Worm (Caenorhabditis elegans) whole organism, mixed stage, embryonic: Measurements from ENCODE around the gene pifk-1.

Experiments used
- M03D4.4 ChIP-seq: sonication (generic microtip); optimal IDR thresholded peaks from 2 replicates; lab custom pipeline; 2017; ENCODE audit warnings: mild to moderate bottlenecking, missing genetic modification characterization, missing compliant biosample characterization
- bed-3 ChIP-seq: fragments of 200-800 bp; sonication (Bioruptor generic); optimal IDR thresholded peaks from 3 replicates; lab custom pipeline; 2018; ENCODE audit warnings: mild to moderate bottlenecking, missing genetic modification characterization, moderate library complexity, missing compliant biosample characterization
- blmp-1 ChIP-seq: fragments of 150-350 bp; optimal IDR thresholded peaks from 2 replicates; lab custom pipeline; 2014; ENCODE audit warnings: missing biosample characterization, missing genetic modification characterization
- ceh-39 ChIP-seq: fragments of 150-350 bp; optimal IDR thresholded peaks from 2 replicates; lab custom pipeline; 2014; ENCODE audit warnings: missing biosample characterization, missing genetic modification characterization
- ceh-43 ChIP-seq: fragments of 200-800 bp; sonication (Bioruptor generic); optimal IDR thresholded peaks from 2 replicates; lab custom pipeline; 2018; ENCODE audit warnings: mild to moderate bottlenecking, missing genetic modification characterization, moderate library complexity, missing compliant biosample characterization
- ceh-83 ChIP-seq: fragments of 200-800 bp; sonication (Bioruptor generic); optimal IDR thresholded peaks from 2 replicates; lab custom pipeline; 2018; ENCODE audit warnings: mild to moderate bottlenecking, missing genetic modification characterization, missing compliant biosample characterization
- ces-1 ChIP-seq: fragments of 150-350 bp; optimal IDR thresholded peaks from 2 replicates; lab custom pipeline; 2014; ENCODE audit warnings: missing biosample characterization, missing genetic modification reagents, missing genetic modification characterization
- cnd-1 ChIP-seq: fragments of 200-800 bp; sonication (Bioruptor generic); optimal IDR thresholded peaks from 2 replicates; lab custom pipeline; 2018; ENCODE audit warnings: mild to moderate bottlenecking, missing genetic modification characterization, missing compliant biosample characterization
- drap-1 ChIP-seq: fragments of 200-800 bp; sonication (Bioruptor generic); optimal IDR thresholded peaks from 3 replicates; lab custom pipeline; 2018; ENCODE audit warnings: mild to moderate bottlenecking, missing genetic modification characterization, missing compliant biosample characterization
- elt-1 ChIP-seq: sonication (generic microtip); optimal IDR thresholded peaks from 2 replicates; lab custom pipeline; 2017; ENCODE audit warnings: missing genetic modification characterization, mild to moderate bottlenecking, missing compliant biosample characterization, antibody characterized with exemption, moderate library complexity, borderline replicate concordance; ENCODE audit not compliant: insufficient read depth
- elt-3 ChIP-seq: fragments of 150-350 bp; optimal IDR thresholded peaks from 2 replicates; lab custom pipeline; 2014; ENCODE audit warnings: missing biosample characterization, missing genetic modification characterization
- flh-1 ChIP-seq: fragments of 200-800 bp; sonication (Bioruptor generic); optimal IDR thresholded peaks from 2 replicates; lab custom pipeline; 2018; ENCODE audit warnings: mild to moderate bottlenecking, missing genetic modification characterization, moderate library complexity, missing compliant biosample characterization
- ham-2 ChIP-seq: fragments of 200-800 bp; sonication (Bioruptor generic); optimal IDR thresholded peaks from 2 replicates; lab custom pipeline; 2018; ENCODE audit warnings: mild to moderate bottlenecking, missing genetic modification characterization, missing compliant biosample characterization
- hlh-1 ChIP-seq: fragments of 150-350 bp; optimal IDR thresholded peaks from 2 replicates; lab custom pipeline; 2014; ENCODE audit warnings: missing biosample characterization, missing genetic modification reagents, missing genetic modification characterization
- lin-13 ChIP-seq: fragments of 150-350 bp; optimal IDR thresholded peaks from 2 replicates; lab custom pipeline; 2014; ENCODE audit warnings: missing biosample characterization, missing genetic modification characterization
- lin-32 ChIP-seq: fragments of 200-800 bp; sonication (Bioruptor generic); optimal IDR thresholded peaks from 2 replicates; lab custom pipeline; 2018; ENCODE audit warnings: mild to moderate bottlenecking, missing genetic modification characterization, missing compliant biosample characterization
- lsy-2 ChIP-seq: fragments of 150-350 bp; optimal IDR thresholded peaks from 2 replicates; lab custom pipeline; 2014; ENCODE audit warnings: missing biosample characterization, missing genetic modification characterization
- mab-5 ChIP-seq: fragments of 150-350 bp; optimal IDR thresholded peaks from 2 replicates; lab custom pipeline; 2014; ENCODE audit warnings: missing biosample characterization, missing genetic modification characterization
- mep-1 ChIP-seq: fragments of 150-350 bp; optimal IDR thresholded peaks from 2 replicates; lab custom pipeline; 2017; ENCODE audit warnings: missing biosample characterization, missing genetic modification reagents, missing genetic modification characterization, inconsistent platforms
- mls-2 ChIP-seq: sonication (generic microtip); optimal IDR thresholded peaks from 2 replicates; lab custom pipeline; 2016; ENCODE audit warnings: mild to moderate bottlenecking, missing genetic modification characterization, moderate library complexity, missing compliant biosample characterization
- nhr-12 ChIP-seq: fragments of 150-350 bp; optimal IDR thresholded peaks from 2 replicates; lab custom pipeline; 2014; ENCODE audit warnings: missing biosample characterization, missing genetic modification characterization
- nhr-2 ChIP-seq: fragments of 150-350 bp; optimal IDR thresholded peaks from 2 replicates; lab custom pipeline; 2014; ENCODE audit warnings: missing biosample characterization, missing genetic modification characterization
- nhr-237 ChIP-seq: fragments of 150-350 bp; optimal IDR thresholded peaks from 2 replicates; lab custom pipeline; 2014; ENCODE audit warnings: missing biosample characterization, missing genetic modification characterization
- nhr-28 ChIP-seq: fragments of 150-350 bp; optimal IDR thresholded peaks from 2 replicates; lab custom pipeline; 2014; ENCODE audit warnings: missing biosample characterization, missing genetic modification characterization
- nhr-76 ChIP-seq: sonication (generic microtip); optimal IDR thresholded peaks from 2 replicates; lab custom pipeline; 2017; ENCODE audit warnings: missing biosample characterization, missing genetic modification characterization
- pha-4 ChIP-seq: fragments of 150-350 bp; optimal IDR thresholded peaks from 2 replicates; lab custom pipeline; 2018; ENCODE audit warnings: missing biosample characterization, missing genetic modification reagents, missing genetic modification characterization
- sem-2 ChIP-seq: fragments of 200-800 bp; sonication (Bioruptor generic); optimal IDR thresholded peaks from 2 replicates; lab custom pipeline; 2018; ENCODE audit warnings: mild to moderate bottlenecking, missing genetic modification characterization, missing compliant biosample characterization
- snpc-4 ChIP-seq: fragments of 150-350 bp; optimal IDR thresholded peaks from 2 replicates; lab custom pipeline; 2014; ENCODE audit warnings: missing biosample characterization, missing genetic modification characterization
- sptf-1 ChIP-seq: sonication (generic microtip); optimal IDR thresholded peaks from 2 replicates; lab custom pipeline; 2017; ENCODE audit warnings: mild to moderate bottlenecking, missing genetic modification characterization, moderate library complexity, missing compliant biosample characterization
- tbx-8 ChIP-seq: fragments of 200-800 bp; sonication (Bioruptor generic); optimal IDR thresholded peaks from 2 replicates; lab custom pipeline; 2018; ENCODE audit warnings: mild to moderate bottlenecking, missing genetic modification characterization, moderate library complexity, missing compliant biosample characterization
- unc-120 ChIP-seq: sonication (generic microtip); optimal IDR thresholded peaks from 2 replicates; lab custom pipeline; 2017; ENCODE audit warnings: missing genetic modification characterization, missing compliant biosample characterization; ENCODE audit not compliant: poor library complexity, severe bottlenecking
- unc-39 ChIP-seq: fragments of 150-350 bp; optimal IDR thresholded peaks from 2 replicates; lab custom pipeline; 2014; ENCODE audit warnings: missing biosample characterization, missing genetic modification characterization
- unc-62 ChIP-seq: fragments of 150-350 bp; optimal IDR thresholded peaks from 2 replicates; lab custom pipeline; 2014; ENCODE audit warnings: missing biosample characterization, missing genetic modification reagents, missing genetic modification characterization
- zip-8 ChIP-seq: fragments of 150-350 bp; optimal IDR thresholded peaks from 2 replicates; lab custom pipeline; 2014; ENCODE audit warnings: missing biosample characterization, missing genetic modification characterization
- ztf-11 ChIP-seq: fragments of 150-350 bp; optimal IDR thresholded peaks from 2 replicates; lab custom pipeline; 2014; ENCODE audit warnings: missing biosample characterization, missing genetic modification characterization

Gene pifk-1

DNA sequence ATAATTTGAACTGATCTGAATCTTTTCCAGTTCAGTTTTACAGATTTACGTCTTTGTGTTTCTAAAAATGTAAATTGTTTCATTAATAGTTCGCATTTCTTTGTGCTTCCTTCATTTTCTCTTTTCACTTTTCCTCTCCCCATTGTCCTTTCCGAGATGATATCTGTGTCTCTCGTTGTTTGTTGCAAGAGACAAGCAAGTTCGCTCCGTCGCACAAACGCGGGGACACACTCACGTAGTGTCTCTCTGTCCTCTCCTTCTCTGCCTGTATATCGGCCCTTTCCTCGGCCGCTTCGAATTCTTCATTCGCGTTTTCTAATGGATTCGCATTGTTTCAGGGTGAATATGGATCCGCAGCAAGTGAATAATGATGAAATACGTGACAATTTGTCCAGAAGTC, 47.4 kb downstream of the pifk-1 start, which contains the start of gene ZC13.1 (continued):
- TF ChIP-seq cnd-1 (tag; lab: Kevin White, UChicago) (peak; percentile 38), sem-2 (peak; percentile 2), tbx-8 (GFP tag; lab: Kevin White, UChicago) (no peak), mls-2 (peak; percentile 58), lin-32 (GFP tag; lab: Kevin White, UChicago) (no peak), elt-3 (tag; lab: Kevin White, UChicago) (no peak), mab-5 (tag; lab: Kevin White, UChicago) (no peak), pha-4 (tag; lab: Kevin White, UChicago) (peak; percentile 89), lsy-2 (tag; lab: Kevin White, UChicago) (peak; percentile 38)

DNA sequence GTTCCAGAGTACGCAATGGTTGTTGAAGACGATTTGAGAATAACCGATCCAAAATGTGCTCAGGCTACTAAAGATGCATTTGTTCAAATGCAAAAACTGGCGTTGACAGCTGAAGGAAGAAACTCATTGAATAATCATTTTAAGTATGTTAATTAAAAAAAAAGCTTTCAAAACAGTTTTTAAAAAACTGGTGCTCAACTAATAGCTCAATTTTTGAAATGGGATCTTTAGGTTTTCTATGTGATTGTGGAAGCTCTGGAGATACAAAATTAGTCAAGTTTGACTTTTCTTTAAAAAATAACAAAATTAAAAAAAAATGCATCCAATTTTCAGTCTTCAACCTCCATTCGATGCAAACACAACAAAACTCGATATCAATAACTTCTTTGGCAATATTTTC, 50.7 kb downstream of the pifk-1 start:
- TF ChIP-seq unc-62 (no peak), M03D4.4 (tag; lab: Kevin White, UChicago) (no peak), hlh-1 (tag; lab: Kevin White, UChicago) (no peak), ztf-11 (tag; lab: Kevin White, UChicago) (no peak), ces-1 (GFP tag; lab: Kevin White, UChicago) (no peak), lsy-2 (tag; lab: Kevin White, UChicago) (no peak), snpc-4 (tag; lab: Kevin White, UChicago) (no peak), mep-1 (tag; lab: Kevin White, UChicago) (no peak), pha-4 (tag; lab: Kevin White, UChicago) (no peak), nhr-12 (no peak)

ce11 chrX:871957-872715, 52.2 kb downstream of the pifk-1 start, which contains the start of gene F56F10.1:
Gene F56F10.1, plus strand, starts transcription at chrX:872603.
- TF ChIP-seq ceh-43 (no peak), nhr-2 (no peak), hlh-1 (tag; lab: Kevin White, UChicago) (no peak), ztf-11 (tag; lab: Kevin White, UChicago) (no peak)

ce11 chrX:871020-871419, 53.3 kb downstream of the pifk-1 start, which contains the start of gene lgl-1:
Gene lgl-1, minus strand, starts transcription at chrX:871089.
- peak; percentile 95 for TF ChIP-seq nhr-2
- no peak for TF ChIP-seq ztf-11 (tag; lab: Kevin White, UChicago)
- TF ChIP-seq bed-3, result no peak
- no peak for TF ChIP-seq blmp-1 (tag; lab: Kevin White, UChicago)
- TF ChIP-seq cnd-1 (tag; lab: Kevin White, UChicago), result peak; percentile 67
- no peak for TF ChIP-seq snpc-4 (tag; lab: Kevin White, UChicago)
- TF ChIP-seq unc-62, result no peak
- no peak for TF ChIP-seq elt-1
- TF ChIP-seq M03D4.4 (tag; lab: Kevin White, UChicago), result no peak
- TF ChIP-seq nhr-76 (tag; lab: Kevin White, UChicago), result no peak
- TF ChIP-seq nhr-12, result no peak
- TF ChIP-seq unc-39, result no peak
- no peak for TF ChIP-seq elt-3 (tag; lab: Kevin White, UChicago)
- TF ChIP-seq lin-32 (GFP tag; lab: Kevin White, UChicago), result no peak
- TF ChIP-seq mab-5 (tag; lab: Kevin White, UChicago), result no peak
- TF ChIP-seq ceh-43, result no peak
- no peak for TF ChIP-seq flh-1 (GFP tag; lab: Kevin White, UChicago)
- peak; percentile 13 for TF ChIP-seq sptf-1 (tag; lab: Kevin White, UChicago)
- TF ChIP-seq mep-1 (tag; lab: Kevin White, UChicago), result peak; percentile 12
- TF ChIP-seq unc-120 (tag; lab: Kevin White, UChicago), result no peak
- TF ChIP-seq lsy-2 (tag; lab: Kevin White, UChicago), result peak; percentile 4
- no peak for TF ChIP-seq ceh-39
- peak; percentile 60 for TF ChIP-seq ham-2 (GFP tag; lab: Kevin White, UChicago)
- TF ChIP-seq pha-4 (tag; lab: Kevin White, UChicago), result peak; percentile 11
- no peak for TF ChIP-seq nhr-28 (tag; lab: Kevin White, UChicago)
- TF ChIP-seq drap-1 (GFP tag; lab: Kevin White, UChicago), result peak; percentile 53
- no peak for TF ChIP-seq zip-8 (tag; lab: Kevin White, UChicago)
- TF ChIP-seq nhr-237, result no peak
- TF ChIP-seq lin-13 (tag; lab: Kevin White, UChicago), result peak; percentile 17
- no peak for TF ChIP-seq ces-1 (GFP tag; lab: Kevin White, UChicago)
- peak; percentile 76 for TF ChIP-seq mls-2
- no peak for TF ChIP-seq tbx-8 (GFP tag; lab: Kevin White, UChicago)
- no peak for TF ChIP-seq ceh-83 (GFP tag; lab: Kevin White, UChicago)
- peak; percentile 67 for TF ChIP-seq hlh-1 (tag; lab: Kevin White, UChicago)
- no peak for TF ChIP-seq sem-2
